Fruit fly (Drosophila melanogaster) whole organism, prepupa: Measurements from ENCODE around the gene CG7328.
A peak's percentile ranks its signal among the peaks of the same experiment; 100 is the strongest.

Experiments used
- Blimp-1 ChIP-seq: fragments of 200-800 bp; sonication (Bioruptor generic); optimal IDR thresholded peaks from 3 replicates; lab custom pipeline; 2017; ENCODE audit warnings: missing biosample characterization, missing genetic modification characterization, mild to moderate bottlenecking, moderate library complexity, missing genetic modification reagents
- CG10631 ChIP-seq: fragments of 200-800 bp; sonication (Bioruptor generic); optimal IDR thresholded peaks from 2 replicates; lab custom pipeline; 2016; ENCODE audit warnings: missing biosample characterization, missing genetic modification characterization
- CG10669 ChIP-seq: fragments of 200-800 bp; sonication (Bioruptor generic); optimal IDR thresholded peaks from 3 replicates; lab custom pipeline; 2018; ENCODE audit warnings: missing biosample characterization, mild to moderate bottlenecking, missing genetic modification characterization, moderate library complexity
- CG11294 ChIP-seq: fragments of 200-800 bp; sonication (Bioruptor generic); IDR thresholded peaks from 2 replicates; pipeline ENCODE4 v1.3.6; 2022; ENCODE audit warnings: missing biosample characterization, missing genetic modification characterization
- CG11762 ChIP-seq: fragments of 200-800 bp; sonication (Bioruptor generic); optimal IDR thresholded peaks from 3 replicates; lab custom pipeline; 2016; ENCODE audit warnings: missing biosample characterization, missing genetic modification characterization; ENCODE audit not compliant: insufficient read depth
- CG15336 ChIP-seq: fragments of 200-800 bp; sonication (Bioruptor generic); IDR thresholded peaks from 2 replicates; pipeline ENCODE4 v1.3.6; 2022; ENCODE audit warnings: missing biosample characterization, missing genetic modification characterization
- CG1621 ChIP-seq: fragments of 200-800 bp; sonication (Bioruptor generic); optimal IDR thresholded peaks from 3 replicates; lab custom pipeline; 2018; ENCODE audit warnings: missing biosample characterization, mild to moderate bottlenecking, missing genetic modification characterization
- CG3032 ChIP-seq: fragments of 200-800 bp; optimal IDR thresholded peaks from 2 replicates; lab custom pipeline; 2019; ENCODE audit warnings: missing biosample characterization, mild to moderate bottlenecking, missing genetic modification characterization, moderate library complexity
- CG31627 ChIP-seq: fragments of 200-800 bp; sonication (Bioruptor generic); optimal IDR thresholded peaks from 3 replicates; lab custom pipeline; 2016; ENCODE audit warnings: missing biosample characterization, missing genetic modification characterization
- CG32006 ChIP-seq: fragments of 200-800 bp; sonication (Bioruptor generic); optimal IDR thresholded peaks from 3 replicates; lab custom pipeline; 2017; ENCODE audit warnings: missing biosample characterization, mild to moderate bottlenecking, missing genetic modification characterization
- CG3919 ChIP-seq: fragments of 200-800 bp; sonication (Bioruptor generic); optimal IDR thresholded peaks from 3 replicates; lab custom pipeline; 2016; ENCODE audit warnings: missing biosample characterization, missing genetic modification characterization
- CG4318 ChIP-seq: fragments of 200-800 bp; sonication (Bioruptor generic); optimal IDR thresholded peaks from 3 replicates; lab custom pipeline; 2017; ENCODE audit warnings: missing biosample characterization, mild to moderate bottlenecking, missing genetic modification characterization
- CG6163 ChIP-seq: fragments of 200-800 bp; sonication (Bioruptor generic); IDR thresholded peaks from 3 replicates; pipeline ENCODE4 v1.3.6; 2022; ENCODE audit warnings: missing biosample characterization, missing genetic modification characterization
- CG6276 ChIP-seq: fragments of 200-800 bp; sonication (Bioruptor generic); optimal IDR thresholded peaks from 2 replicates; lab custom pipeline; 2017; ENCODE audit warnings: missing biosample characterization, mild to moderate bottlenecking, missing genetic modification characterization
- CG6792 ChIP-seq: fragments of 200-800 bp; sonication (Bioruptor generic); optimal IDR thresholded peaks from 3 replicates; lab custom pipeline; 2016; ENCODE audit warnings: missing biosample characterization, missing genetic modification characterization
- CG6808 ChIP-seq: fragments of 200-800 bp; sonication (Bioruptor generic); optimal IDR thresholded peaks from 3 replicates; lab custom pipeline; 2017; ENCODE audit warnings: missing biosample characterization, missing genetic modification characterization, mild to moderate bottlenecking, moderate library complexity, missing genetic modification reagents
- CG6854 ChIP-seq: fragments of 200-800 bp; sonication (Bioruptor generic); optimal IDR thresholded peaks from 2 replicates; lab custom pipeline; 2017; ENCODE audit warnings: missing biosample characterization, mild to moderate bottlenecking, missing genetic modification characterization
- CG7368 ChIP-seq: fragments of 200-800 bp; sonication (Bioruptor generic); optimal IDR thresholded peaks from 3 replicates; lab custom pipeline; 2016; ENCODE audit warnings: missing biosample characterization, missing genetic modification characterization
- CG8119 ChIP-seq: fragments of 200-800 bp; sonication (Bioruptor generic); IDR thresholded peaks from 3 replicates; pipeline ENCODE4 v1.3.6; 2022; ENCODE audit warnings: missing biosample characterization, missing genetic modification characterization
- CG8319 ChIP-seq: fragments of 200-800 bp; sonication (Bioruptor generic); optimal IDR thresholded peaks from 3 replicates; lab custom pipeline; 2016; ENCODE audit warnings: missing biosample characterization, missing genetic modification characterization
- CG9139 ChIP-seq: fragments of 200-800 bp; sonication (Bioruptor generic); optimal IDR thresholded peaks from 3 replicates; lab custom pipeline; 2017; ENCODE audit warnings: missing biosample characterization, mild to moderate bottlenecking, missing genetic modification characterization
- Eip75B ChIP-seq: fragments of 200-800 bp; sonication (Bioruptor generic); optimal IDR thresholded peaks from 3 replicates; lab custom pipeline; 2016; ENCODE audit warnings: missing biosample characterization, missing genetic modification characterization
- Ets96B ChIP-seq: fragments of 200-800 bp; optimal IDR thresholded peaks from 2 replicates; lab custom pipeline; 2019; ENCODE audit warnings: missing biosample characterization, mild to moderate bottlenecking, missing genetic modification characterization, moderate library complexity
- Gug ChIP-seq: fragments of 200-800 bp; sonication (Bioruptor generic); IDR thresholded peaks from 2 replicates; pipeline ENCODE4 v1.3.6; 2022; ENCODE audit warnings: missing biosample characterization, missing genetic modification characterization
- Hr38 ChIP-seq: sonication (Bioruptor generic); optimal IDR thresholded peaks from 2 replicates; lab custom pipeline; 2016; ENCODE audit warnings: missing biosample characterization, missing genetic modification characterization
- Hr39 ChIP-seq: fragments of 200-800 bp; sonication (Bioruptor generic); optimal IDR thresholded peaks from 2 replicates; lab custom pipeline; 2016; ENCODE audit warnings: missing biosample characterization, missing genetic modification characterization
- Lpt ChIP-seq: fragments of 200-800 bp; sonication (Bioruptor generic); optimal IDR thresholded peaks from 3 replicates; lab custom pipeline; 2016; ENCODE audit warnings: missing biosample characterization, missing genetic modification characterization
- Met ChIP-seq: fragments of 200-800 bp; sonication (Bioruptor generic); optimal IDR thresholded peaks from 3 replicates; lab custom pipeline; 2016; ENCODE audit warnings: missing biosample characterization, missing genetic modification characterization
- Sox102F ChIP-seq: fragments of 200-800 bp; sonication (Bioruptor generic); optimal IDR thresholded peaks from 2 replicates; lab custom pipeline; 2016; ENCODE audit warnings: missing biosample characterization, mild to moderate bottlenecking, missing genetic modification characterization
- Sox15 ChIP-seq: fragments of 200-800 bp; sonication (Bioruptor generic); optimal IDR thresholded peaks from 3 replicates; lab custom pipeline; 2016; ENCODE audit warnings: missing biosample characterization, missing genetic modification characterization
- achi ChIP-seq: fragments of 200-800 bp; sonication (Bioruptor generic); optimal IDR thresholded peaks from 3 replicates; lab custom pipeline; 2016; ENCODE audit warnings: missing biosample characterization, missing genetic modification characterization
- cyc ChIP-seq: fragments of 200-800 bp; sonication (Bioruptor generic); optimal IDR thresholded peaks from 3 replicates; lab custom pipeline; 2016; ENCODE audit warnings: missing biosample characterization, missing genetic modification characterization
- dac ChIP-seq: fragments of 200-800 bp; sonication (Bioruptor generic); optimal IDR thresholded peaks from 2 replicates; lab custom pipeline; 2017; ENCODE audit warnings: missing biosample characterization, mild to moderate bottlenecking, missing genetic modification characterization
- eg ChIP-seq: fragments of 200-800 bp; sonication (Bioruptor generic); IDR thresholded peaks from 3 replicates; pipeline ENCODE4 v1.3.6; 2022; ENCODE audit warnings: missing biosample characterization, missing genetic modification characterization
- esn ChIP-seq: fragments of 200-800 bp; sonication (Bioruptor generic); optimal IDR thresholded peaks from 2 replicates; lab custom pipeline; 2016; ENCODE audit warnings: missing biosample characterization, mild to moderate bottlenecking, missing genetic modification characterization, moderate library complexity
- fd85E ChIP-seq: fragments of 200-800 bp; sonication (Bioruptor generic); optimal IDR thresholded peaks from 3 replicates; lab custom pipeline; 2016; ENCODE audit warnings: missing biosample characterization, missing genetic modification characterization
- lz ChIP-seq: fragments of 200-800 bp; sonication (Bioruptor generic); optimal IDR thresholded peaks from 3 replicates; lab custom pipeline; 2016; ENCODE audit warnings: missing biosample characterization, missing genetic modification characterization
- pdm3 ChIP-seq: fragments of 200-800 bp; sonication (Bioruptor generic); optimal IDR thresholded peaks from 3 replicates; lab custom pipeline; 2016; ENCODE audit warnings: missing biosample characterization, missing genetic modification characterization
- topi ChIP-seq: fragments of 200-800 bp; sonication (Bioruptor generic); optimal IDR thresholded peaks from 3 replicates; lab custom pipeline; 2016; ENCODE audit warnings: missing biosample characterization, missing genetic modification characterization

Gene CG7328

DNA sequence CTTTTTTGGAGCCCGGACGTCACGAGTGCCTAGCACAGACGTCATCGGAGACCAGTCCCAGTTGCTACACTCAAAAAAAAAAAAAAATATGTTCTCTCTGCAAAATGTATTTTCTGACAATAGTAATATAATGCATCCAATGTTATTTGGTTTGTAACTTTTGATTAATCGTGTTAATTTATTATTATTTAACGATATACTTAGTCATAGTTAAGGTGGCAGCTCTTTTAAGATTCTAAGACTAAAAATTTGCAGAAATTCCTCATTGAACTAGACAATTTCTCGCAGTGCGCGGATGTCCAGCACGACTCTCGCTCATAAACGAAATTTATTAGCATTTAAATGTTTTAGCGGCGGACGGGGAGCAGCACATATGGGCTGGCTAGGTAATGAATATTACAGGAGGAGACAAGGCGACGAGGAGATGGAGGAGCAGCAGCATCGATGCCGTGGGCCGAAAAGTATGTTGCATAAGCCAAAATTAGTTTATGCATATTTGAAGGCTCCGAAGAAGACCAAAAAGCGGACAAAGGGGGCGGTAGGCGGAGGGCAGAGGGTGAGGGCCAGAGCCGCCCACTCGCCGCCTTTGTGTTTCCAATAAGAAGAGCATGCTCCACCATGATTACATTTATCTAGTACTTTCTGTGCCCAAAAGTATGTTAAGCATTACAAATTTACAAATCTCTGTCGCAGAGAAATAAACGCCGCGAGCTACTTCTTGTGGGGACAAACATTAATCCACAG lies 43.1 kb upstream of the CG7328 start (continued):
- TF ChIP-seq CG6854 (no peak), CG11762 (GFP tag; lab: Kevin White, UChicago) (peak; percentile 50), Hr39 (peak; percentile 56), CG6808 (peak; percentile 61), CG7368 (GFP tag; lab: Kevin White, UChicago) (no peak), esn (GFP tag; lab: Kevin White, UChicago) (peak; percentile 69), Ets96B (tag; lab: Kevin White, UChicago) (peak; percentile 68), Met (GFP tag; lab: Kevin White, UChicago) (peak; percentile 71), CG3919 (peak; percentile 70), CG6276 (GFP tag; lab: Kevin White, UChicago) (peak; percentile 49), achi (GFP tag; lab: Kevin White, UChicago) (peak; percentile 77), CG10631 (GFP tag; lab: Kevin White, UChicago) (peak; percentile 70), CG8119 (GFP tag; lab: Robert Waterston, UW) (peak; percentile 84), dac (GFP tag; lab: Kevin White, UChicago) (peak; percentile 52), CG8319 (GFP tag; lab: Kevin White, UChicago) (peak; percentile 22), Blimp-1 (GFP tag; lab: Kevin White, UChicago) (no peak), CG11294 (GFP tag; lab: Robert Waterston, UW) (no peak), CG31627 (GFP tag; lab: Kevin White, UChicago) (peak; percentile 68), pdm3 (GFP tag; lab: Kevin White, UChicago) (peak; percentile 80), CG15336 (GFP tag; lab: Robert Waterston, UW) (peak; percentile 85), Eip75B (GFP tag; lab: Kevin White, UChicago) (peak; percentile 61), topi (GFP tag; lab: Kevin White, UChicago) (peak; percentile 70), CG10669 (GFP tag; lab: Kevin White, UChicago) (peak; percentile 68), Hr38 (GFP tag; lab: Kevin White, UChicago) (no peak)
- TF ChIP-seq, all 60 proteins: peak for 49

dm6 chr3L:20182799-20183198 lies 42.4 kb upstream of the CG7328 start:
- TF ChIP-seq Sox102F (GFP tag; lab: Kevin White, UChicago) (no peak), CG11762 (GFP tag; lab: Kevin White, UChicago) (no peak), CG6792 (GFP tag; lab: Kevin White, UChicago) (no peak), Hr38 (GFP tag; lab: Kevin White, UChicago) (no peak), Lpt (GFP tag; lab: Kevin White, UChicago) (no peak), cyc (GFP tag; lab: Kevin White, UChicago) (no peak), CG3032 (tag; lab: Kevin White, UChicago) (no peak), pdm3 (GFP tag; lab: Kevin White, UChicago) (no peak), Hr39 (no peak)

- TF ChIP-seq CG31627 (GFP tag; lab: Kevin White, UChicago) (no peak), fd85E (GFP tag; lab: Kevin White, UChicago) (no peak), Sox102F (GFP tag; lab: Kevin White, UChicago) (no peak), CG6163 (no peak), CG6808 (no peak), Sox15 (no peak), CG8119 (GFP tag; lab: Robert Waterston, UW) (no peak), CG7368 (GFP tag; lab: Kevin White, UChicago) (no peak), CG11294 (GFP tag; lab: Robert Waterston, UW) (no peak), Hr38 (GFP tag; lab: Kevin White, UChicago) (no peak), CG10669 (GFP tag; lab: Kevin White, UChicago) (no peak)
Measured at dm6 chr3L:20178101-20178500, 37.7 kb upstream of the CG7328 start.

- TF ChIP-seq CG1621 (tag; lab: Kevin White, UChicago), result no peak
- no peak for TF ChIP-seq CG3919
- no peak for TF ChIP-seq lz (GFP tag; lab: Kevin White, UChicago)
- no peak for TF ChIP-seq CG32006 (GFP tag; lab: Kevin White, UChicago)
- no peak for TF ChIP-seq eg (GFP tag; lab: Robert Waterston, UW)
- TF ChIP-seq CG10669 (GFP tag; lab: Kevin White, UChicago), result no peak
- TF ChIP-seq CG6792 (GFP tag; lab: Kevin White, UChicago), result no peak
- no peak for TF ChIP-seq Sox15
- no peak for TF ChIP-seq Gug (GFP tag; lab: Robert Waterston, UW)
- TF ChIP-seq CG7368 (GFP tag; lab: Kevin White, UChicago), result no peak
- TF ChIP-seq Met (GFP tag; lab: Kevin White, UChicago), result no peak
- TF ChIP-seq CG9139 (GFP tag; lab: Kevin White, UChicago), result no peak
- no peak for TF ChIP-seq Eip75B (GFP tag; lab: Kevin White, UChicago)
- TF ChIP-seq Blimp-1 (GFP tag; lab: Kevin White, UChicago), result no peak
- no peak for TF ChIP-seq Sox102F (GFP tag; lab: Kevin White, UChicago)
- TF ChIP-seq CG6808, result no peak
- TF ChIP-seq CG6276 (GFP tag; lab: Kevin White, UChicago), result no peak
- TF ChIP-seq CG4318, result no peak
- no peak for TF ChIP-seq Hr39
- no peak for TF ChIP-seq CG31627 (GFP tag; lab: Kevin White, UChicago)
- TF ChIP-seq, all 60 proteins: peak for 0
Measured at dm6 chr3L:20177697-20178096, 37.3 kb upstream of the CG7328 start.
